Worm (Caenorhabditis elegans): Measurements from ENCODE around the gene fbxb-9.

fbxb-9 gene

ce11 chrIV:11142314-11143227 lies 19.8 kb downstream of the fbxb-9 start, which contains the start of gene skih-2:
skih-2 (minus strand) TSS chrIV:11142364.
- TF ChIP-seq unc-39 (tag; optimal IDR thresholded peaks at IDR 0.05) (peak; percentile 64), ceh-83 (GFP tag; optimal IDR thresholded peaks at IDR 0.05) (no peak), tbx-8 (GFP tag; optimal IDR thresholded peaks at IDR 0.05) (no peak), ham-2 (GFP tag; optimal IDR thresholded peaks at IDR 0.05) (no peak), lin-32 (GFP tag; optimal IDR thresholded peaks at IDR 0.05) (no peak), nhr-237 (tag; optimal IDR thresholded peaks at IDR 0.05) (peak; percentile 27), nhr-12 (tag; optimal IDR thresholded peaks at IDR 0.05) (no peak), ceh-39 (tag; optimal IDR thresholded peaks at IDR 0.05) (no peak), ces-1 (GFP tag; optimal IDR thresholded peaks at IDR 0.05) (peak; percentile 89), mls-2 (tag; optimal IDR thresholded peaks at IDR 0.05) (no peak), ceh-43 (GFP tag; optimal IDR thresholded peaks at IDR 0.05) (no peak), mep-1 (tag; optimal IDR thresholded peaks at IDR 0.05) (peak; percentile 32), flh-1 (GFP tag; optimal IDR thresholded peaks at IDR 0.05) (no peak), unc-120 (tag; optimal IDR thresholded peaks at IDR 0.05; ENCODE audit: poor library complexity, severe bottlenecking) (no peak), elt-3 (tag; optimal IDR thresholded peaks at IDR 0.05) (no peak), unc-62 (GFP tag; optimal IDR thresholded peaks at IDR 0.05) (no peak), M03D4.4 (tag; optimal IDR thresholded peaks at IDR 0.05) (no peak), blmp-1 (tag; optimal IDR thresholded peaks at IDR 0.05) (no peak), sptf-1 (tag; optimal IDR thresholded peaks at IDR 0.05) (no peak), lsy-2 (tag; optimal IDR thresholded peaks at IDR 0.05) (peak; percentile 65), cnd-1 (tag; optimal IDR thresholded peaks at IDR 0.05) (no peak), pha-4 (tag; optimal IDR thresholded peaks at IDR 0.05) (peak; percentile 26), nhr-28 (tag; optimal IDR thresholded peaks at IDR 0.05) (no peak), zip-8 (tag; optimal IDR thresholded peaks at IDR 0.05) (no peak), lin-13 (tag; optimal IDR thresholded peaks at IDR 0.05) (no peak), nhr-76 (tag; optimal IDR thresholded peaks at IDR 0.05) (no peak), nhr-2 (tag; optimal IDR thresholded peaks at IDR 0.05) (no peak), sem-2 (GFP tag; optimal IDR thresholded peaks at IDR 0.05) (no peak)

- TF ChIP-seq drap-1 (GFP tag; optimal IDR thresholded peaks at IDR 0.05), result no peak
- TF ChIP-seq snpc-4 (tag; optimal IDR thresholded peaks at IDR 0.05), result no peak
- no peak for TF ChIP-seq mep-1 (tag; optimal IDR thresholded peaks at IDR 0.05)
- TF ChIP-seq ceh-43 (GFP tag; optimal IDR thresholded peaks at IDR 0.05), result no peak
- no peak for TF ChIP-seq ztf-11 (tag; optimal IDR thresholded peaks at IDR 0.05)
Measured at ce11 chrIV:11131268-11131667, 31.1 kb downstream of the fbxb-9 start, which contains the start of gene ard-1. ard-1 (plus strand) TSS chrIV:11131279.

ce11 chrIV:11130774-11131173 lies 31.6 kb downstream of the fbxb-9 start:
- no peak for TF ChIP-seq mls-2 (tag; optimal IDR thresholded peaks at IDR 0.05)
- TF ChIP-seq ces-1 (GFP tag; optimal IDR thresholded peaks at IDR 0.05), result no peak

- TF ChIP-seq snpc-4 (tag; optimal IDR thresholded peaks at IDR 0.05) (no peak), nhr-12 (tag; optimal IDR thresholded peaks at IDR 0.05) (no peak), ceh-83 (GFP tag; optimal IDR thresholded peaks at IDR 0.05) (no peak), nhr-2 (tag; optimal IDR thresholded peaks at IDR 0.05) (no peak), nhr-237 (tag; optimal IDR thresholded peaks at IDR 0.05) (no peak)
Measured at ce11 chrIV:11126028-11126427, 36.3 kb downstream of the fbxb-9 start.

ce11 chrIV:11126004-11126027 lies 36.5 kb downstream of the fbxb-9 start, which contains the start of gene swsn-4:
swsn-4 (plus strand) TSS chrIV:11126024.
- TF ChIP-seq elt-3 (tag; optimal IDR thresholded peaks at IDR 0.05), result no peak
- no peak for TF ChIP-seq ceh-39 (tag; optimal IDR thresholded peaks at IDR 0.05)
- no peak for TF ChIP-seq unc-39 (tag; optimal IDR thresholded peaks at IDR 0.05)
- no peak for TF ChIP-seq M03D4.4 (tag; optimal IDR thresholded peaks at IDR 0.05)
- no peak for TF ChIP-seq lin-13 (tag; optimal IDR thresholded peaks at IDR 0.05)
- TF ChIP-seq elt-1 (tag; optimal IDR thresholded peaks at IDR 0.05; ENCODE audit: borderline replicate concordance, insufficient read depth), result no peak
- no peak for TF ChIP-seq drap-1 (GFP tag; optimal IDR thresholded peaks at IDR 0.05)
- no peak for TF ChIP-seq mab-5 (tag; optimal IDR thresholded peaks at IDR 0.05)
- no peak for TF ChIP-seq ces-1 (GFP tag; optimal IDR thresholded peaks at IDR 0.05)
- TF ChIP-seq flh-1 (GFP tag; optimal IDR thresholded peaks at IDR 0.05), result no peak
- no peak for TF ChIP-seq unc-62 (GFP tag; optimal IDR thresholded peaks at IDR 0.05)
- TF ChIP-seq bed-3 (GFP tag; optimal IDR thresholded peaks at IDR 0.05), result no peak
- TF ChIP-seq cnd-1 (tag; optimal IDR thresholded peaks at IDR 0.05), result no peak
- TF ChIP-seq nhr-28 (tag; optimal IDR thresholded peaks at IDR 0.05), result no peak
- no peak for TF ChIP-seq pha-4 (tag; optimal IDR thresholded peaks at IDR 0.05)
- no peak for TF ChIP-seq sem-2 (GFP tag; optimal IDR thresholded peaks at IDR 0.05)
- no peak for TF ChIP-seq zip-8 (tag; optimal IDR thresholded peaks at IDR 0.05)
- no peak for TF ChIP-seq tbx-8 (GFP tag; optimal IDR thresholded peaks at IDR 0.05)
- TF ChIP-seq nhr-237 (tag; optimal IDR thresholded peaks at IDR 0.05), result no peak
